Fruit fly (Drosophila melanogaster) whole organism, pupa: Measurements from ENCODE around the gene eIF3f1.

Experiments
- CG10348 ChIP-seq: fragments of 200-800 bp; sonication (Bioruptor generic); IDR thresholded peaks from 2 replicates; pipeline ENCODE4 v1.3.6; 2022; ENCODE audit warnings: missing biosample characterization, missing genetic modification characterization
- CG12605 ChIP-seq: fragments of 200-800 bp; sonication (Bioruptor generic); IDR thresholded peaks from 2 replicates; pipeline ENCODE4 v1.3.6; 2022; ENCODE audit warnings: missing biosample characterization, missing genetic modification characterization
- CG13204 ChIP-seq: fragments of 200-800 bp; sonication (Bioruptor generic); optimal IDR thresholded peaks from 2 replicates; lab custom pipeline; 2018; ENCODE audit warnings: missing biosample characterization, mild to moderate bottlenecking, missing genetic modification characterization, moderate library complexity
- CG14655 ChIP-seq: fragments of 200-800 bp; sonication (Bioruptor generic); optimal IDR thresholded peaks from 3 replicates; lab custom pipeline; 2017; ENCODE audit warnings: mild to moderate bottlenecking, missing biosample characterization, missing genetic modification reagents, missing genetic modification characterization
- CG15710 ChIP-seq: fragments of 200-800 bp; sonication (Bioruptor generic); optimal IDR thresholded peaks from 2 replicates; lab custom pipeline; 2018; ENCODE audit warnings: missing biosample characterization, mild to moderate bottlenecking, missing genetic modification characterization, moderate library complexity
- CG17806 ChIP-seq: fragments of 200-800 bp; sonication (Bioruptor generic); optimal IDR thresholded peaks from 2 replicates; lab custom pipeline; 2018; ENCODE audit warnings: missing biosample characterization, mild to moderate bottlenecking, missing genetic modification characterization, moderate library complexity
- CG32121 ChIP-seq: fragments of 200-800 bp; sonication (Bioruptor generic); IDR thresholded peaks from 2 replicates; pipeline ENCODE4 v1.3.6; 2022; ENCODE audit warnings: missing biosample characterization, missing genetic modification characterization
- CG34367 ChIP-seq: fragments of 200-800 bp; sonication (Bioruptor generic); optimal IDR thresholded peaks from 2 replicates; lab custom pipeline; 2018; ENCODE audit warnings: missing biosample characterization, mild to moderate bottlenecking, missing genetic modification characterization
- CG4496 ChIP-seq: fragments of 200-800 bp; sonication (Bioruptor generic); IDR thresholded peaks from 3 replicates; pipeline ENCODE4 v1.3.6; 2022; ENCODE audit warnings: missing biosample characterization, missing genetic modification characterization
- CG8159 ChIP-seq: fragments of 200-800 bp; sonication (Bioruptor generic); optimal IDR thresholded peaks from 3 replicates; lab custom pipeline; 2018; ENCODE audit warnings: missing biosample characterization, mild to moderate bottlenecking, missing genetic modification characterization, moderate library complexity
- CG8301 ChIP-seq: fragments of 200-800 bp; sonication (Bioruptor generic); optimal IDR thresholded peaks from 2 replicates; lab custom pipeline; 2018; ENCODE audit warnings: missing biosample characterization, mild to moderate bottlenecking, missing genetic modification characterization
- CG9948 ChIP-seq: fragments of 200-800 bp; sonication (Bioruptor generic); optimal IDR thresholded peaks from 2 replicates; lab custom pipeline; 2018; ENCODE audit warnings: missing biosample characterization, mild to moderate bottlenecking, missing genetic modification characterization, moderate library complexity
- D1 ChIP-seq: fragments of 200-800 bp; sonication (Bioruptor generic); optimal IDR thresholded peaks from 2 replicates; lab custom pipeline; 2018; ENCODE audit warnings: missing biosample characterization, mild to moderate bottlenecking, missing genetic modification characterization, moderate library complexity
- EcR ChIP-seq: fragments of 200-800 bp; sonication (Bioruptor generic); optimal IDR thresholded peaks from 3 replicates; lab custom pipeline; 2019; ENCODE audit warnings: missing biosample characterization, missing genetic modification characterization, mild to moderate bottlenecking, moderate library complexity, missing genetic modification reagents
- Ets98B ChIP-seq: fragments of 200-800 bp; sonication (Bioruptor generic); IDR thresholded peaks from 2 replicates; pipeline ENCODE4 v1.3.6; 2022; ENCODE audit warnings: missing biosample characterization, missing genetic modification characterization
- Pif1A ChIP-seq: fragments of 200-800 bp; sonication (Bioruptor generic); optimal IDR thresholded peaks from 3 replicates; lab custom pipeline; 2016; ENCODE audit warnings: missing biosample characterization, missing genetic modification characterization
- Pif1B ChIP-seq: fragments of 200-800 bp; sonication (Bioruptor generic); optimal IDR thresholded peaks from 3 replicates; lab custom pipeline; 2016; ENCODE audit warnings: missing biosample characterization, missing genetic modification characterization
- Snoo ChIP-seq: fragments of 200-800 bp; sonication (Bioruptor generic); optimal IDR thresholded peaks from 3 replicates; lab custom pipeline; 2017; ENCODE audit warnings: missing biosample characterization, mild to moderate bottlenecking, missing genetic modification characterization, inconsistent platforms
- fd96Ca ChIP-seq: fragments of 200-800 bp; sonication (Bioruptor generic); IDR thresholded peaks from 3 replicates; pipeline ENCODE4 v1.3.6; 2022; ENCODE audit warnings: missing biosample characterization, missing genetic modification characterization
- gl ChIP-seq: fragments of 200-800 bp; sonication (Bioruptor generic); optimal IDR thresholded peaks from 2 replicates; lab custom pipeline; 2018; ENCODE audit warnings: missing biosample characterization, mild to moderate bottlenecking, missing genetic modification characterization
- rn ChIP-seq: fragments of 200-800 bp; sonication (Bioruptor generic); IDR thresholded peaks from 2 replicates; pipeline ENCODE4 v1.3.6; 2022; ENCODE audit warnings: missing biosample characterization, missing genetic modification characterization

eIF3f1 gene

DNA sequence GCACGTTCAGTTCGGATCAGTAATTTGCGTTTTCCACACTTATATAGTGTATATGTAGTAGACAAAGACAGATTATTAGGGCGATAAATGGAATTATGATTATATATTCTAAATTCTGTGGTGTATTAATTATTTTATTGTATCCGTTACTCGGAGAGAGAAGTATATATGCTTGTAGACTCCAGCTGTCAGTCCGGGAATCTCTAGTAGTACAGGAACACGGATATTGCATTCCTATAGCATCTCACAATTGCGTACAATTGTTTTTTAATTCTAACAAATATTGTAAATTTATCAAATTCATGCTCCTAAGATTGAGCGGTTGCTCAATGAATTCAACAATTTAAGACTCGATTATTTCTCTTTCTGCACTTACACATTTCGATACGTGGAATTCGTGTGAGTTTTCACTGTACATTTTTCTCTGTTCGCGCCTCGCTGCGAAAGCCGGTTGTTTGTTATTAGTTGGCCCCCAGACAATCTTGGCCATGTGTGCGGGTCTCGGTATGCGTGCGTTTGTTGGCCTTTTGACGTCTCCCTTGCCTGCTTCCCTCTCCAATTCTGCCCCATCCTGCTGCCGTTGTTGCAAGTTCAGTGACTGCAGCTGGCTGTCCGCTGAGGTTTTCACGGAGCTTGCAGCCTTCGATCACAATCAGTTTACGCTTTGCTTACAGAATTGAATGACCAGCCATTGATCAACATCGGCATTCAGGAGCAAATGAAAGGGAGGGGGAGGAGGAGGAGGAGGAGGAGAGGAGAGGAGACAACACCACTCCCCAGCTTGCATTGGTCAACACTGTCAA is 46.4 kb downstream of the eIF3f1 start:
- TF ChIP-seq CG32121 (GFP tag; lab: Robert Waterston, UW) = no peak
- TF ChIP-seq CG15710 (tag; lab: Kevin White, UChicago) = peak; percentile 26
- no peak; the same call in 2 of the 3 replicates for TF ChIP-seq CG4496 (GFP tag; lab: Robert Waterston, UW)
- no peak for TF ChIP-seq rn (GFP tag; lab: Robert Waterston, UW)
- peak; percentile 93 for TF ChIP-seq EcR (GFP tag; lab: Kevin White, UChicago)
- no peak for TF ChIP-seq CG17806 (tag; lab: Kevin White, UChicago)
- no peak for TF ChIP-seq gl (tag; lab: Kevin White, UChicago)
- TF ChIP-seq Pif1A (GFP tag; lab: Kevin White, UChicago) = peak; percentile 33
- TF ChIP-seq CG14655 (GFP tag; lab: Kevin White, UChicago) = peak; percentile 81
- peak; percentile 27 for TF ChIP-seq Snoo (tag; lab: Kevin White, UChicago)
- peak; percentile 45 for TF ChIP-seq Pif1B
- TF ChIP-seq CG12605 (GFP tag; lab: Robert Waterston, UW) = no peak
- TF ChIP-seq D1 (tag; lab: Kevin White, UChicago) = no peak
- TF ChIP-seq CG9948 (tag; lab: Kevin White, UChicago) = peak; percentile 66
- TF ChIP-seq CG13204 = no peak
- peak; percentile 18 for TF ChIP-seq CG34367 (tag; lab: Kevin White, UChicago)
- peak; percentile 69 for TF ChIP-seq CG8301
- no peak for TF ChIP-seq Ets98B (GFP tag; lab: Robert Waterston, UW)
- no peak for TF ChIP-seq CG10348
- peak; percentile 48 for TF ChIP-seq CG8159 (tag; lab: Kevin White, UChicago)
- no peak for TF ChIP-seq fd96Ca (GFP tag; lab: Robert Waterston, UW)

DNA sequence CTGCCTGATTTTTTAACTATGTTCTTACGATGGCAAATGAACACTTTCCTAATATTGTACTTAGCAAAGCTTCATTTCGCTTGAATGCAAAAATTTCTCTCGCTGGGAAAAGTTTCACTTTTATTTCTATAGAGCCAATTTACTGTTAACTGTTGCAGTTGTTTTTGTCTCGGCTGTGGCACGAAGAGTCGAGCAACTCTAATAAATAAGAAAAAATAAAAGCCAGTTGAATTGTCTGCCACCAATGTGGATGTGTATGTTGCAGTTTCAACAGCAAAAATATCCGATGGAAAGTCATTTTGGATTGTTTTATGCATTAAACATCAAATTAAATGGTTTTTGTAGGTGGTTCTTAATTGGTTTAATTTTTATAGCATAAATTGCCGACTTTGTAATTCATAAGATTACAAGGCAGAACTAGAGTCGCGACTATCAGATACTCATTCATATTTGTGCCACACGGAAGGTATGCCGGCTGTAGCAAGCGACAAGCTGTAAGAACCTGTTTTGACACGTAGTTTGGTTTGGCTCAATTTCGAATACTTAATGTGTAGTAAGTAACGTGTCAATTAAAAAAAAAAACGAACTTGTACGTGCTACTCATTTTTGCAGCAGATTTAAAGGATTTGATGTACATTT is 47.8 kb downstream of the eIF3f1 start:
- TF ChIP-seq CG34367 (tag; lab: Kevin White, UChicago) (no peak), EcR (GFP tag; lab: Kevin White, UChicago) (no peak), CG15710 (tag; lab: Kevin White, UChicago) (no peak), Pif1A (GFP tag; lab: Kevin White, UChicago) (no peak), CG17806 (tag; lab: Kevin White, UChicago) (no peak), Pif1B (no peak), CG13204 (no peak), CG8159 (tag; lab: Kevin White, UChicago) (no peak)

DNA sequence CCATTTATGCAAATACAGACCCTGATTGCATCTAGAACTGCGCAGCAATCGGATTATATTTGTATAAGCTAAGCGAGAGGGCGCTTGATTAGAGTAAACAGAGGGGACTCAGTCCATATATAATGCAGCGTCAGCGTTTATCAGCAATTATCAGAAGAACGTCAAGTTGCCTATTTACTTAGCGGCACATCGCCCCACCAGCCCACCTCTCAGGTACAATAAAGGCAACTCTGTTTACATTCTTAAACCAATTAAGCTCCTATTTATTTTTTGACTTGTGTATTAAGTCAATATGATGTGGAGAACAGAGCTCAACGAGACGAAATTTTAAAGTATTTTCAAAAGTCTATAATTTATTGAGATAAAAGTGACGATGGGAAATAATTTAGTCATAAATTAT is 49.0 kb downstream of the eIF3f1 start:
- TF ChIP-seq D1 (tag; lab: Kevin White, UChicago) = no peak
- TF ChIP-seq CG32121 (GFP tag; lab: Robert Waterston, UW) = peak; percentile 81
- TF ChIP-seq CG15710 (tag; lab: Kevin White, UChicago) = peak; percentile 78
- TF ChIP-seq fd96Ca (GFP tag; lab: Robert Waterston, UW) = peak; percentile 61; the same call in 2 of the 3 replicates
- peak; percentile 80 for TF ChIP-seq CG8159 (tag; lab: Kevin White, UChicago)
- TF ChIP-seq Ets98B (GFP tag; lab: Robert Waterston, UW) = peak; percentile 79
- TF ChIP-seq EcR (GFP tag; lab: Kevin White, UChicago) = peak; percentile 44
- peak; percentile 72 for TF ChIP-seq CG13204
- peak; percentile 57 for TF ChIP-seq CG8301
- peak; percentile 87 for TF ChIP-seq CG4496 (GFP tag; lab: Robert Waterston, UW)
- TF ChIP-seq CG12605 (GFP tag; lab: Robert Waterston, UW) = peak; percentile 66; the same call in 1 of the 2 replicates
- peak; percentile 78 for TF ChIP-seq CG34367 (tag; lab: Kevin White, UChicago)
- TF ChIP-seq Snoo (tag; lab: Kevin White, UChicago) = peak; percentile 81
- 0 out of 2 replicates have a peak, but pooled peaks have one; percentile 17 for TF ChIP-seq rn (GFP tag; lab: Robert Waterston, UW)
- no peak for TF ChIP-seq CG10348
- peak; percentile 75 for TF ChIP-seq CG14655 (GFP tag; lab: Kevin White, UChicago)
- peak; percentile 55 for TF ChIP-seq CG9948 (tag; lab: Kevin White, UChicago)
- TF ChIP-seq Pif1B = peak; percentile 88
- TF ChIP-seq Pif1A (GFP tag; lab: Kevin White, UChicago) = peak; percentile 92
- TF ChIP-seq CG17806 (tag; lab: Kevin White, UChicago) = peak; percentile 70
- TF ChIP-seq gl (tag; lab: Kevin White, UChicago) = peak; percentile 91

DNA sequence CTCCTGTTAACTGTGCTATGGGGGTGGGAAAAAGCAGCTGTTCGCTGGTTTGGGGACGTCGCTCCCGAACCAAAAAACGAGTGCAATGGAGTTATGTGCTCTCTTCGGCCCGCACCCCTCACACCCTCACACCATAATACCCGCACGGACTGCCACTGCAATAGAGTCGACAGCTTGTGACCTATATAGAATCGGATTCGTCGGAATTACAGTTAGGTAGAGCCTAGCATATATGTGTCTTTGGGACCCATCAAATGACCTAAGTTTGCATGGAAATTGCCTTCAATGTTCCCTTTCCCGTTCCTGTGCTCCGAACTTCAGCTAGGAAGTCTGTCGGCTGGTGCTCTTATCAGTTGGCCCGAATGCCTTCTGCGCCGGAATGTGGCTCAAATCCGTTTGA is 49.8 kb downstream of the eIF3f1 start:
- TF ChIP-seq CG17806 (tag; lab: Kevin White, UChicago) (no peak), CG15710 (tag; lab: Kevin White, UChicago) (no peak), fd96Ca (GFP tag; lab: Robert Waterston, UW) (no peak), EcR (GFP tag; lab: Kevin White, UChicago) (no peak), CG13204 (no peak), CG8159 (tag; lab: Kevin White, UChicago) (no peak), D1 (tag; lab: Kevin White, UChicago) (no peak), rn (GFP tag; lab: Robert Waterston, UW) (no peak), Pif1A (GFP tag; lab: Kevin White, UChicago) (no peak)

DNA sequence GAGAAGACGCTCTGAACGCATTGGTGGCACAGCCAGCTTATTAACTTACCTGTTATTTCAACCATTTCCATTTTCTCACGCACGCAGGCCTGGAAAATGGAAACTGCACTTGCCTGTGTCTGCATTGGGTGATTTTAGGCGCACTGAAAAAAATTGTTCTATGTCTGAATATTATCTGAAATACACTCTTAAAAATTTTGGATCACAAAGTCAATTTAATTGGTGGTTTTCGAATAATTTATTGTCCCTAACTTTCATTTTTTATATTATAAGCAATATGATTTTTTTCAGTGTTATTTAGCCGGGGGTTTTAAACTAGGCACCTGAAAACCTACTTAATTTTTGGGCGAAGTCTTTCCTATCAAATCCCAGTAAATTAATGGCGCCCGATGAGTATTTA is 50.9 kb downstream of the eIF3f1 start:
- TF ChIP-seq CG15710 (tag; lab: Kevin White, UChicago) = peak; percentile 46
- no peak for TF ChIP-seq fd96Ca (GFP tag; lab: Robert Waterston, UW)
- TF ChIP-seq gl (tag; lab: Kevin White, UChicago) = peak; percentile 31
- no peak for TF ChIP-seq CG10348
- TF ChIP-seq Pif1B = peak; percentile 37
- peak; percentile 72 for TF ChIP-seq CG17806 (tag; lab: Kevin White, UChicago)
- peak; percentile 43; the same call in 1 of the 2 replicates for TF ChIP-seq rn (GFP tag; lab: Robert Waterston, UW)
- peak; percentile 70 for TF ChIP-seq Pif1A (GFP tag; lab: Kevin White, UChicago)
- TF ChIP-seq CG4496 (GFP tag; lab: Robert Waterston, UW) = peak; percentile 88
- peak; percentile 74 for TF ChIP-seq CG8159 (tag; lab: Kevin White, UChicago)
- TF ChIP-seq CG14655 (GFP tag; lab: Kevin White, UChicago) = peak; percentile 77
- no peak for TF ChIP-seq EcR (GFP tag; lab: Kevin White, UChicago)
- peak; percentile 83 for TF ChIP-seq CG32121 (GFP tag; lab: Robert Waterston, UW)
- TF ChIP-seq CG8301 = peak; percentile 79
- TF ChIP-seq Ets98B (GFP tag; lab: Robert Waterston, UW) = peak; percentile 69
- peak; percentile 66 for TF ChIP-seq D1 (tag; lab: Kevin White, UChicago)
- peak; percentile 21 for TF ChIP-seq CG34367 (tag; lab: Kevin White, UChicago)
- peak; percentile 58 for TF ChIP-seq CG9948 (tag; lab: Kevin White, UChicago)
- TF ChIP-seq Snoo (tag; lab: Kevin White, UChicago) = peak; percentile 24
- peak; percentile 42; the same call in 1 of the 2 replicates for TF ChIP-seq CG12605 (GFP tag; lab: Robert Waterston, UW)
- no peak for TF ChIP-seq CG13204
- TF ChIP-seq, all 21 proteins: peak for 17
